Worm (Caenorhabditis elegans): ENCODE data around the gene C34D10.5.

Gene C34D10.5

ce11 chrX:8019665-8020064, 1.8 kb downstream of the C34D10.5 start (continued):
- TF ChIP-seq F23B12.7 (tag; optimal IDR thresholded peaks at IDR 0.05; ENCODE audit: insufficient read depth), result peak; percentile 24
- peak; percentile 76 for TF ChIP-seq hmg-1.2 (GFP tag; IDR thresholded peaks at IDR 0.05)
- TF ChIP-seq fkh-3 (tag; optimal IDR thresholded peaks at IDR 0.05), result no peak
- TF ChIP-seq aptf-3 (GFP tag; IDR thresholded peaks at IDR 0.05), result no peak
- TF ChIP-seq mel-28 (tag; optimal IDR thresholded peaks at IDR 0.05; ENCODE audit: borderline replicate concordance), result no peak
- TF ChIP-seq F22D6.2 (tag; optimal IDR thresholded peaks at IDR 0.05), result no peak
- TF ChIP-seq ceh-40 (GFP tag; IDR thresholded peaks at IDR 0.05), result no peak
- TF ChIP-seq xnd-1 (tag; optimal IDR thresholded peaks at IDR 0.05), result no peak
- 0 out of 2 replicates have a peak, but pooled peaks have one; percentile 28 for TF ChIP-seq ztf-6 (GFP tag; IDR thresholded peaks at IDR 0.05)

ce11 chrX:8021609-8022008, 3.8 kb downstream of the C34D10.5 start:
- TF ChIP-seq hlh-26 (GFP tag; conservative IDR thresholded peaks at IDR 0.05), result no peak
- peak; percentile 35 for TF ChIP-seq madf-10 (tag; optimal IDR thresholded peaks at IDR 0.05)
- peak; percentile 36 for TF ChIP-seq ZK185.1 (tag; optimal IDR thresholded peaks at IDR 0.05; ENCODE audit: poor library complexity, severe bottlenecking)
- no peak for TF ChIP-seq ztf-6 (GFP tag; IDR thresholded peaks at IDR 0.05)
- no peak for TF ChIP-seq Y79H2A.3 (GFP tag; conservative IDR thresholded peaks at IDR 0.05)
- TF ChIP-seq aptf-3 (GFP tag; IDR thresholded peaks at IDR 0.05), result peak; percentile 76; the same call in 1 of the 2 replicates
- TF ChIP-seq T07F8.4 (tag; optimal IDR thresholded peaks at IDR 0.05), result peak; percentile 18
- peak; percentile 69; the same call in 1 of the 2 replicates for TF ChIP-seq nfyb-1 (GFP tag; IDR thresholded peaks at IDR 0.05)
- peak; percentile 40 for TF ChIP-seq ets-4 (GFP tag; optimal IDR thresholded peaks at IDR 0.05)
- TF ChIP-seq efl-1 (GFP tag; optimal IDR thresholded peaks at IDR 0.05), result no peak
- TF ChIP-seq repo-1 (tag; optimal IDR thresholded peaks at IDR 0.05), result no peak
- no peak for TF ChIP-seq F55B11.4 (tag; optimal IDR thresholded peaks at IDR 0.05; ENCODE audit: borderline replicate concordance, insufficient read depth)
- TF ChIP-seq attf-5 (GFP tag; optimal IDR thresholded peaks at IDR 0.05), result peak; percentile 55
- TF ChIP-seq zfh-2 (GFP tag; conservative IDR thresholded peaks at IDR 0.05), result peak; percentile 93
- peak; percentile 28; the same call in 1 of the 2 replicates for TF ChIP-seq cebp-1 (GFP tag; IDR thresholded peaks at IDR 0.05)
- peak; percentile 93 for TF ChIP-seq cebp-1 (tag; optimal IDR thresholded peaks at IDR 0.05)
- peak; percentile 52 for TF ChIP-seq ztf-18 (tag; optimal IDR thresholded peaks at IDR 0.05)
- TF ChIP-seq hmg-1.2 (GFP tag; IDR thresholded peaks at IDR 0.05), result peak; percentile 54
- TF ChIP-seq let-526 (GFP tag; IDR thresholded peaks at IDR 0.05), result peak; percentile 40; the same call in 1 of the 2 replicates
- peak; percentile 54; the same call in 1 of the 2 replicates for TF ChIP-seq dox-1 (GFP tag; IDR thresholded peaks at IDR 0.05)
- no peak for TF ChIP-seq attf-3 (GFP tag; conservative IDR thresholded peaks at IDR 0.05)
- no peak for TF ChIP-seq nhr-179 (tag; optimal IDR thresholded peaks at IDR 0.05)
- peak; percentile 16 for TF ChIP-seq akir-1 (GFP tag; optimal IDR thresholded peaks at IDR 0.05)
- TF ChIP-seq ztf-28 (GFP tag; IDR thresholded peaks at IDR 0.05), result no peak
- no peak for TF ChIP-seq nhr-90 (tag; optimal IDR thresholded peaks at IDR 0.05)
- TF ChIP-seq lin-35 (GFP tag; optimal IDR thresholded peaks at IDR 0.05), result peak in 1 of 3 experiments; percentile 71
- TF ChIP-seq C06A6.2 (GFP tag; conservative IDR thresholded peaks at IDR 0.05), result peak; percentile 65
- TF ChIP-seq hlh-12 (tag; optimal IDR thresholded peaks at IDR 0.05), result no peak
- no peak for TF ChIP-seq xnd-1 (tag; optimal IDR thresholded peaks at IDR 0.05)
- TF ChIP-seq zim-3 (tag; optimal IDR thresholded peaks at IDR 0.05), result peak; percentile 44
- peak; percentile 61 for TF ChIP-seq ekl-4 (GFP tag; IDR thresholded peaks at IDR 0.05)
- TF ChIP-seq B0336.3 (GFP tag; IDR thresholded peaks at IDR 0.05), result peak; percentile 79
- TF ChIP-seq nhr-80 (tag; optimal IDR thresholded peaks at IDR 0.05), result peak; percentile 33
- peak; percentile 43 for TF ChIP-seq atf-7 (tag; optimal IDR thresholded peaks at IDR 0.05)
- TF ChIP-seq egl-44 (GFP tag; IDR thresholded peaks at IDR 0.05), result no peak
- TF ChIP-seq T26A5.8 (tag; optimal IDR thresholded peaks at IDR 0.05), result no peak
- TF ChIP-seq let-607 (tag; optimal IDR thresholded peaks at IDR 0.05), result peak; percentile 10 to 25
- TF ChIP-seq somi-1 (GFP tag; optimal IDR thresholded peaks at IDR 0.05), result peak; percentile 61
- TF ChIP-seq ceh-27 (GFP tag; optimal IDR thresholded peaks at IDR 0.05), result peak; percentile 33
- no peak for TF ChIP-seq hmg-20 (GFP tag; IDR thresholded peaks at IDR 0.05)
- TF ChIP-seq lir-1 (GFP tag; conservative IDR thresholded peaks at IDR 0.05), result peak; percentile 16; the same call in 1 of the 2 replicates
